Worm (Caenorhabditis elegans): ENCODE measurements around the gene abch-1.

The abch-1 gene

ce11 chrII:6516276-6516675, 15.2 kb downstream of the abch-1 start, which contains the start of gene C56E6.7:
Gene C56E6.7 (plus strand): TSS chrII:6516576.
- TF ChIP-seq sea-1 (GFP tag; conservative IDR thresholded peaks at IDR 0.05) (no peak), tbx-37 (GFP tag; conservative IDR thresholded peaks at IDR 0.05) (no peak), hmg-4 (GFP tag; optimal IDR thresholded peaks at IDR 0.05) (no peak), pes-1 (GFP tag; IDR thresholded peaks at IDR 0.05) (no peak), aly-1 (tag; optimal IDR thresholded peaks at IDR 0.05) (no peak), ceh-36 (tag; optimal IDR thresholded peaks at IDR 0.05) (no peak), ama-1 (optimal IDR thresholded peaks at IDR 0.05) (no peak), ets-7 (tag; optimal IDR thresholded peaks at IDR 0.05) (no peak), B0310.2 (tag; optimal IDR thresholded peaks at IDR 0.05) (no peak), scrt-1 (GFP tag; IDR thresholded peaks at IDR 0.05) (no peak), tra-4 (tag; optimal IDR thresholded peaks at IDR 0.05) (no peak), flt-1 (GFP tag; IDR thresholded peaks at IDR 0.05) (no peak), ceh-13 (GFP tag; optimal IDR thresholded peaks at IDR 0.05) (no peak), tbx-11 (GFP tag; IDR thresholded peaks at IDR 0.05) (no peak), hmbx-1 (tag; optimal IDR thresholded peaks at IDR 0.05) (no peak), F13C5.2 (tag; optimal IDR thresholded peaks at IDR 0.05) (no peak), hnd-1 (tag; optimal IDR thresholded peaks at IDR 0.05) (no peak)

ce11 chrII:6513911-6514310, 17.5 kb downstream of the abch-1 start, which contains the start of gene R05G9R.1:
Gene R05G9R.1 (minus strand): TSS chrII:6514011.
- TF ChIP-seq hmg-4 (GFP tag; optimal IDR thresholded peaks at IDR 0.05) = no peak
- no peak for TF ChIP-seq hmbx-1 (tag; optimal IDR thresholded peaks at IDR 0.05)
- no peak for TF ChIP-seq ama-1 (optimal IDR thresholded peaks at IDR 0.05)

- TF ChIP-seq flt-1 (GFP tag; IDR thresholded peaks at IDR 0.05) (no peak), ceh-36 (tag; optimal IDR thresholded peaks at IDR 0.05) (no peak), tbx-37 (GFP tag; conservative IDR thresholded peaks at IDR 0.05) (no peak), hnd-1 (tag; optimal IDR thresholded peaks at IDR 0.05) (no peak), ama-1 (optimal IDR thresholded peaks at IDR 0.05) (no peak), F13C5.2 (tag; optimal IDR thresholded peaks at IDR 0.05) (no peak)
These were observed 18.1 kb downstream of the abch-1 start for ce11 chrII:6513357-6513756.

- no peak for TF ChIP-seq hmbx-1 (tag; optimal IDR thresholded peaks at IDR 0.05)
- TF ChIP-seq aly-1 (tag; optimal IDR thresholded peaks at IDR 0.05) = no peak
- no peak for TF ChIP-seq tbx-37 (GFP tag; conservative IDR thresholded peaks at IDR 0.05)
- no peak for TF ChIP-seq ceh-36 (tag; optimal IDR thresholded peaks at IDR 0.05)
These were observed 28.6 kb downstream of the abch-1 start, which contains the start of gene R05G9.1 for ce11 chrII:6502826-6503225. Gene R05G9.1 (plus strand): TSS chrII:6503168.

ce11 chrII:6501420-6501819, 30.0 kb downstream of the abch-1 start, which contains the start of gene R05G9.3:
Gene R05G9.3 (minus strand): TSS chrII:6501520.
- no peak for TF ChIP-seq scrt-1 (GFP tag; IDR thresholded peaks at IDR 0.05)
- TF ChIP-seq flt-1 (GFP tag; IDR thresholded peaks at IDR 0.05) = no peak
- TF ChIP-seq hmbx-1 (tag; optimal IDR thresholded peaks at IDR 0.05) = no peak
- no peak for TF ChIP-seq tbx-37 (GFP tag; conservative IDR thresholded peaks at IDR 0.05)
- no peak for TF ChIP-seq ceh-13 (GFP tag; optimal IDR thresholded peaks at IDR 0.05)
- no peak for TF ChIP-seq tbx-11 (GFP tag; IDR thresholded peaks at IDR 0.05)
- no peak for TF ChIP-seq hmg-4 (GFP tag; optimal IDR thresholded peaks at IDR 0.05)
- TF ChIP-seq tra-4 (tag; optimal IDR thresholded peaks at IDR 0.05) = no peak
- TF ChIP-seq ets-7 (tag; optimal IDR thresholded peaks at IDR 0.05) = no peak

- TF ChIP-seq ceh-36 (tag; optimal IDR thresholded peaks at IDR 0.05) (no peak), aly-1 (tag; optimal IDR thresholded peaks at IDR 0.05) (no peak), ceh-13 (GFP tag; optimal IDR thresholded peaks at IDR 0.05) (no peak), hmbx-1 (tag; optimal IDR thresholded peaks at IDR 0.05) (no peak)
These were observed 31.3 kb downstream of the abch-1 start, which contains the start of gene R05G9.5 for ce11 chrII:6500161-6500560. Gene R05G9.5 (minus strand): TSS chrII:6500261.

ce11 chrII:6499067-6499466, 32.4 kb downstream of the abch-1 start, which contains the start of gene twk-49:
Gene twk-49 (minus strand): TSS chrII:6499167.
- TF ChIP-seq sea-1 (GFP tag; conservative IDR thresholded peaks at IDR 0.05) (no peak), ceh-36 (tag; optimal IDR thresholded peaks at IDR 0.05) (no peak), tbx-37 (GFP tag; conservative IDR thresholded peaks at IDR 0.05) (no peak)

ce11 chrII:6498609-6499008, 32.8 kb downstream of the abch-1 start:
- no peak for TF ChIP-seq tbx-11 (GFP tag; IDR thresholded peaks at IDR 0.05)
- no peak for TF ChIP-seq ceh-36 (tag; optimal IDR thresholded peaks at IDR 0.05)
- TF ChIP-seq ama-1 (optimal IDR thresholded peaks at IDR 0.05) = no peak
- TF ChIP-seq tra-4 (tag; optimal IDR thresholded peaks at IDR 0.05) = no peak
- TF ChIP-seq sea-1 (GFP tag; conservative IDR thresholded peaks at IDR 0.05) = no peak
- no peak for TF ChIP-seq scrt-1 (GFP tag; IDR thresholded peaks at IDR 0.05)
- no peak for TF ChIP-seq B0310.2 (tag; optimal IDR thresholded peaks at IDR 0.05)
- no peak for TF ChIP-seq pes-1 (GFP tag; IDR thresholded peaks at IDR 0.05)
- no peak for TF ChIP-seq ceh-13 (GFP tag; optimal IDR thresholded peaks at IDR 0.05)
- no peak for TF ChIP-seq hmg-4 (GFP tag; optimal IDR thresholded peaks at IDR 0.05)
- no peak for TF ChIP-seq ets-7 (tag; optimal IDR thresholded peaks at IDR 0.05)
- no peak for TF ChIP-seq aly-1 (tag; optimal IDR thresholded peaks at IDR 0.05)
- no peak for TF ChIP-seq hnd-1 (tag; optimal IDR thresholded peaks at IDR 0.05)
- no peak for TF ChIP-seq F13C5.2 (tag; optimal IDR thresholded peaks at IDR 0.05)
- TF ChIP-seq tbx-37 (GFP tag; conservative IDR thresholded peaks at IDR 0.05) = no peak

ce11 chrII:6497137-6497536, 34.3 kb downstream of the abch-1 start:
- TF ChIP-seq tra-4 (tag; optimal IDR thresholded peaks at IDR 0.05) = no peak
- no peak for TF ChIP-seq ets-7 (tag; optimal IDR thresholded peaks at IDR 0.05)
- no peak for TF ChIP-seq tbx-37 (GFP tag; conservative IDR thresholded peaks at IDR 0.05)
- TF ChIP-seq B0310.2 (tag; optimal IDR thresholded peaks at IDR 0.05) = no peak
- no peak for TF ChIP-seq flt-1 (GFP tag; IDR thresholded peaks at IDR 0.05)
- no peak for TF ChIP-seq hmbx-1 (tag; optimal IDR thresholded peaks at IDR 0.05)
- no peak for TF ChIP-seq F13C5.2 (tag; optimal IDR thresholded peaks at IDR 0.05)
- no peak for TF ChIP-seq hmg-4 (GFP tag; optimal IDR thresholded peaks at IDR 0.05)
- TF ChIP-seq tbx-11 (GFP tag; IDR thresholded peaks at IDR 0.05) = no peak
- no peak for TF ChIP-seq ceh-36 (tag; optimal IDR thresholded peaks at IDR 0.05)
- TF ChIP-seq pes-1 (GFP tag; IDR thresholded peaks at IDR 0.05) = no peak
- no peak for TF ChIP-seq ceh-13 (GFP tag; optimal IDR thresholded peaks at IDR 0.05)
- no peak for TF ChIP-seq aly-1 (tag; optimal IDR thresholded peaks at IDR 0.05)
- no peak for TF ChIP-seq ama-1 (optimal IDR thresholded peaks at IDR 0.05)
- no peak for TF ChIP-seq hnd-1 (tag; optimal IDR thresholded peaks at IDR 0.05)
- TF ChIP-seq scrt-1 (GFP tag; IDR thresholded peaks at IDR 0.05) = no peak
- no peak for TF ChIP-seq sea-1 (GFP tag; conservative IDR thresholded peaks at IDR 0.05)

Data from whole organism, early embryonic.